Worm (Caenorhabditis elegans) whole organism, young adult: ENCODE results near the gene msra-1.
A peak's percentile ranks its signal among the peaks of the same experiment; 100 is the strongest.

Source experiments
- B0019.2 ChIP-seq: fragments of 200-800 bp; sonication (Bioruptor generic); conservative IDR thresholded peaks from 2 replicates; pipeline ENCODE4 v1.3.6; 2022; ENCODE audit warnings: missing genetic modification reagents, missing genetic modification characterization, missing compliant biosample characterization
- C06A6.2 ChIP-seq: fragments of 200-800 bp; sonication (Bioruptor generic); conservative IDR thresholded peaks from 2 replicates; pipeline ENCODE4 v1.3.6; 2022; ENCODE audit warnings: missing genetic modification characterization, missing compliant biosample characterization
- D2030.7 ChIP-seq: fragments of 200-800 bp; sonication (Bioruptor generic); IDR thresholded peaks from 2 replicates; pipeline ENCODE4 v1.3.6; 2022; ENCODE audit warnings: missing genetic modification reagents, missing genetic modification characterization, missing compliant biosample characterization
- F33H1.4 ChIP-seq: fragments of 200-800 bp; sonication (Bioruptor generic); IDR thresholded peaks from 2 replicates; pipeline ENCODE4 v1.3.6; 2022; ENCODE audit warnings: missing genetic modification reagents, missing genetic modification characterization, missing compliant biosample characterization
- F52B5.7 ChIP-seq: sonication (generic microtip); optimal IDR thresholded peaks from 2 replicates; lab custom pipeline; 2016; ENCODE audit warnings: mild to moderate bottlenecking, missing genetic modification characterization, missing compliant biosample characterization
- K11D2.4 ChIP-seq: fragments of 200-800 bp; sonication (Bioruptor generic); IDR thresholded peaks from 2 replicates; pipeline ENCODE4 v1.3.6; 2022; ENCODE audit warnings: missing genetic modification reagents, missing genetic modification characterization, missing compliant biosample characterization
- K12H6.12 ChIP-seq: fragments of 200-800 bp; sonication (Bioruptor generic); optimal IDR thresholded peaks from 2 replicates; lab custom pipeline; 2018; ENCODE audit warnings: mild to moderate bottlenecking, missing genetic modification characterization, missing compliant biosample characterization
- T07F8.4 ChIP-seq: sonication (generic microtip); optimal IDR thresholded peaks from 2 replicates; lab custom pipeline; 2016; ENCODE audit warnings: mild to moderate bottlenecking, missing genetic modification characterization, moderate library complexity, missing compliant biosample characterization
- Y56A3A.18 ChIP-seq: fragments of 200-800 bp; sonication (Bioruptor generic); IDR thresholded peaks from 2 replicates; pipeline ENCODE4 v1.3.6; 2022; ENCODE audit warnings: missing genetic modification reagents, missing genetic modification characterization, missing compliant biosample characterization
- Y95B8A.8 ChIP-seq: fragments of 200-800 bp; sonication (Bioruptor generic); IDR thresholded peaks from 2 replicates; pipeline ENCODE4 v1.3.6; 2022; ENCODE audit warnings: missing genetic modification reagents, missing genetic modification characterization, missing compliant biosample characterization
- ZK185.1 ChIP-seq: sonication (generic microtip); optimal IDR thresholded peaks from 2 replicates; lab custom pipeline; 2016; ENCODE audit warnings: mild to moderate bottlenecking, missing genetic modification characterization, missing compliant biosample characterization; ENCODE audit not compliant: poor library complexity, severe bottlenecking
- akir-1 ChIP-seq: fragments of 200-800 bp; sonication (Bioruptor generic); optimal IDR thresholded peaks from 2 replicates; lab custom pipeline; 2018; ENCODE audit warnings: mild to moderate bottlenecking, missing genetic modification characterization, moderate library complexity, missing compliant biosample characterization
- aptf-3 ChIP-seq: fragments of 200-800 bp; sonication (Bioruptor generic); IDR thresholded peaks from 2 replicates; pipeline ENCODE4 v1.3.6; 2022; ENCODE audit warnings: missing genetic modification characterization, missing compliant biosample characterization
- athp-1 ChIP-seq: sonication (generic microtip); optimal IDR thresholded peaks from 2 replicates; lab custom pipeline; 2017; ENCODE audit warnings: mild to moderate bottlenecking, missing genetic modification characterization, missing compliant biosample characterization
- bed-2 ChIP-seq: fragments of 200-800 bp; sonication (Bioruptor generic); IDR thresholded peaks from 2 replicates; pipeline ENCODE4 v1.3.6; 2022; ENCODE audit warnings: missing genetic modification reagents, missing genetic modification characterization, missing compliant biosample characterization
- ceh-27 ChIP-seq: fragments of 200-800 bp; sonication (Bioruptor generic); optimal IDR thresholded peaks from 2 replicates; lab custom pipeline; 2018; ENCODE audit warnings: mild to moderate bottlenecking, missing genetic modification characterization, moderate library complexity, missing compliant biosample characterization
- ceh-58 ChIP-seq: fragments of 200-800 bp; sonication (Bioruptor generic); IDR thresholded peaks from 2 replicates; pipeline ENCODE4 v1.3.6; 2022; ENCODE audit warnings: missing genetic modification characterization, missing compliant biosample characterization
- ceh-79 ChIP-seq: sonication (generic microtip); optimal IDR thresholded peaks from 2 replicates; lab custom pipeline; 2017; ENCODE audit warnings: mild to moderate bottlenecking, missing genetic modification characterization, missing compliant biosample characterization
- efl-1 ChIP-seq: fragments of 150-350 bp; optimal IDR thresholded peaks from 2 replicates; lab custom pipeline; 2014; ENCODE audit warnings: missing biosample characterization, missing genetic modification reagents, missing genetic modification characterization
- egl-18 ChIP-seq: fragments of 200-800 bp; sonication (Bioruptor generic); IDR thresholded peaks from 2 replicates; pipeline ENCODE4 v1.3.6; 2022; ENCODE audit warnings: missing genetic modification reagents, missing genetic modification characterization, missing compliant biosample characterization
- egrh-3 ChIP-seq: fragments of 200-800 bp; sonication (Bioruptor generic); IDR thresholded peaks from 2 replicates; pipeline ENCODE4 v1.3.6; 2022; ENCODE audit warnings: missing genetic modification reagents, missing genetic modification characterization, missing compliant biosample characterization
- gei-17 ChIP-seq: fragments of 200-800 bp; sonication (Bioruptor generic); optimal IDR thresholded peaks from 2 replicates; lab custom pipeline; 2018; ENCODE audit warnings: mild to moderate bottlenecking, missing genetic modification characterization, missing compliant biosample characterization
- him-1 ChIP-seq: sonication (generic microtip); optimal IDR thresholded peaks from 2 replicates; lab custom pipeline; 2016; ENCODE audit warnings: missing genotype, missing genetic modification reagents, missing genetic modification characterization, missing compliant biosample characterization
- hrde-1 ChIP-seq: sonication (generic microtip); optimal IDR thresholded peaks from 2 replicates; lab custom pipeline; 2016; ENCODE audit warnings: missing genetic modification characterization, mild to moderate bottlenecking, missing compliant biosample characterization, moderate library complexity, missing genotype, missing genetic modification reagents, borderline replicate concordance
- lag-1 ChIP-seq: fragments of 200-800 bp; sonication (Bioruptor generic); IDR thresholded peaks from 2 replicates; pipeline ENCODE4 v1.3.6; 2022; ENCODE audit warnings: missing genetic modification reagents, missing genetic modification characterization, missing compliant biosample characterization
- let-607 ChIP-seq, 2 experiments: fragments of 200-800 bp in 1 of 2; sonication (Bioruptor generic) in 1 of 2; sonication (generic microtip) in 1 of 2; optimal IDR thresholded peaks; 2 replicates each; lab custom pipeline; 2016 to 2018; ENCODE audit warnings: mild to moderate bottlenecking in 2 of 2, missing compliant biosample characterization in 2 of 2, missing genetic modification characterization in 2 of 2, moderate library complexity in 2 of 2, missing genotype in 1 of 2
- lin-35 ChIP-seq, 3 experiments: fragments of 150-350 bp in 2 of 3; sonication (generic microtip) in 1 of 3; optimal IDR thresholded peaks; 2 replicates each; lab custom pipeline; 2014 to 2018; ENCODE audit warnings: missing biosample characterization in 3 of 3, missing genetic modification characterization in 3 of 3, missing genetic modification reagents in 3 of 3
- lin-40 ChIP-seq: sonication (generic microtip); optimal IDR thresholded peaks from 2 replicates; lab custom pipeline; 2016; ENCODE audit warnings: missing genetic modification characterization, mild to moderate bottlenecking, missing compliant biosample characterization, missing genotype, missing genetic modification reagents
- madf-10 ChIP-seq: sonication (generic microtip); optimal IDR thresholded peaks from 2 replicates; lab custom pipeline; 2016; ENCODE audit warnings: mild to moderate bottlenecking, missing genetic modification characterization, missing compliant biosample characterization
- mcd-1 ChIP-seq: fragments of 200-800 bp; sonication (Bioruptor generic); IDR thresholded peaks from 2 replicates; pipeline ENCODE4 v1.3.6; 2022; ENCODE audit warnings: missing genetic modification reagents, missing genetic modification characterization, missing compliant biosample characterization
- nhr-27 ChIP-seq: fragments of 200-800 bp; sonication (Bioruptor generic); optimal IDR thresholded peaks from 2 replicates; lab custom pipeline; 2018; ENCODE audit warnings: mild to moderate bottlenecking, missing genetic modification characterization, moderate library complexity, missing compliant biosample characterization
- nhr-80 ChIP-seq: sonication (generic microtip); optimal IDR thresholded peaks from 2 replicates; lab custom pipeline; 2016; ENCODE audit warnings: missing genetic modification characterization, missing compliant biosample characterization
- pbrm-1 ChIP-seq: fragments of 200-800 bp; sonication (Bioruptor generic); IDR thresholded peaks from 2 replicates; pipeline ENCODE4 v1.3.6; 2022; ENCODE audit warnings: missing genetic modification reagents, missing genetic modification characterization, missing compliant biosample characterization
- pha-4 ChIP-seq: fragments of 150-350 bp; sonication (generic microtip); optimal IDR thresholded peaks from 2 replicates; lab custom pipeline; 2014; ENCODE audit warnings: missing biosample characterization, missing genetic modification reagents, missing genetic modification characterization
- repo-1 ChIP-seq: sonication (generic microtip); optimal IDR thresholded peaks from 2 replicates; lab custom pipeline; 2017; ENCODE audit warnings: mild to moderate bottlenecking, missing genetic modification characterization, missing compliant biosample characterization
- snpc-1.1 ChIP-seq: sonication (generic microtip); optimal IDR thresholded peaks from 2 replicates; lab custom pipeline; 2017; ENCODE audit warnings: missing genetic modification characterization, mild to moderate bottlenecking, missing compliant biosample characterization, antibody characterized with exemption, moderate library complexity, missing genotype, missing genetic modification reagents; ENCODE audit not compliant: insufficient read depth
- snpc-1.3 ChIP-seq: sonication (generic microtip); optimal IDR thresholded peaks from 2 replicates; lab custom pipeline; 2017; ENCODE audit warnings: missing genetic modification characterization, mild to moderate bottlenecking, missing compliant biosample characterization, antibody characterized with exemption, moderate library complexity, missing genotype, missing genetic modification reagents; ENCODE audit not compliant: insufficient read depth
- snpc-4 ChIP-seq, 5 experiments: fragments of 150-350 bp in 1 of 5; sonication (generic microtip) in 4 of 5; optimal IDR thresholded peaks; 2 replicates each; lab custom pipeline; 2014 to 2018; ENCODE audit warnings: missing genetic modification characterization in 5 of 5, missing biosample characterization in 3 of 5, antibody characterized with exemption in 2 of 5, mild to moderate bottlenecking in 2 of 5, missing compliant biosample characterization in 2 of 5, missing genotype in 2 of 5, moderate library complexity in 2 of 5, missing genetic modification reagents in 1 of 5
- tlf-1 ChIP-seq: fragments of 200-800 bp; sonication (Bioruptor generic); optimal IDR thresholded peaks from 2 replicates; lab custom pipeline; 2018; ENCODE audit warnings: mild to moderate bottlenecking, missing genetic modification characterization, missing compliant biosample characterization
- zfh-2 ChIP-seq: fragments of 200-800 bp; sonication (Bioruptor generic); conservative IDR thresholded peaks from 2 replicates; pipeline ENCODE4 v1.3.6; 2022; ENCODE audit warnings: missing genetic modification reagents, missing genetic modification characterization, missing compliant biosample characterization
- ztf-22 ChIP-seq: fragments of 200-800 bp; sonication (Bioruptor generic); optimal IDR thresholded peaks from 2 replicates; lab custom pipeline; 2018; ENCODE audit warnings: mild to moderate bottlenecking, missing genetic modification characterization, moderate library complexity, missing compliant biosample characterization
- ztf-26 ChIP-seq: sonication (generic microtip); optimal IDR thresholded peaks from 2 replicates; lab custom pipeline; 2017; ENCODE audit warnings: missing genetic modification characterization, missing compliant biosample characterization
- ztf-3 ChIP-seq: fragments of 200-800 bp; sonication (Bioruptor generic); optimal IDR thresholded peaks from 2 replicates; lab custom pipeline; 2018; ENCODE audit warnings: mild to moderate bottlenecking, missing genetic modification characterization, missing compliant biosample characterization

The msra-1 gene

ce11 chrII:7337469-7337893 lies 26.4 kb downstream of the msra-1 start (continued):
- TF ChIP-seq tlf-1 (GFP tag; lab: Kevin White, UChicago): peak; percentile 53
- no peak for TF ChIP-seq repo-1 (tag; lab: Kevin White, UChicago)
- peak; percentile 18 for TF ChIP-seq madf-10
- TF ChIP-seq K11D2.4 (GFP tag; lab: Robert Waterston, UW): peak; percentile 54; the same call in 1 of the 2 replicates
- peak; percentile 49 for TF ChIP-seq pha-4 (tag; lab: Kevin White, UChicago)
- no peak for TF ChIP-seq akir-1
- TF ChIP-seq ceh-79 (tag; lab: Kevin White, UChicago): no peak

ce11 chrII:7331224-7331623 lies 32.6 kb downstream of the msra-1 start, which contains the start of gene npax-1:
npax-1 (minus strand) TSS chrII:7331324.
- no peak for TF ChIP-seq aptf-3 (GFP tag; lab: Robert Waterston, UW)
- no peak for TF ChIP-seq Y56A3A.18 (GFP tag; lab: Robert Waterston, UW)
- no peak for TF ChIP-seq T07F8.4 (tag; lab: Kevin White, UChicago)

ce11 chrII:7326997-7327396 lies 36.8 kb downstream of the msra-1 start:
- TF ChIP-seq B0019.2 (no peak), ztf-22 (GFP tag; lab: Kevin White, UChicago) (no peak), nhr-80 (tag; lab: Kevin White, UChicago) (no peak), efl-1 (no peak), repo-1 (tag; lab: Kevin White, UChicago) (no peak), lag-1 (no peak), pha-4 (tag; lab: Kevin White, UChicago) (no peak), hrde-1 (tag; lab: Kevin White, UChicago) (no peak), lin-40 (tag; lab: Kevin White, UChicago) (peak; percentile 48), Y95B8A.8 (no peak), C06A6.2 (GFP tag; lab: Robert Waterston, UW) (no peak), ceh-27 (GFP tag; lab: Kevin White, UChicago) (peak; percentile 1), zfh-2 (GFP tag; lab: Robert Waterston, UW) (peak; percentile 90), D2030.7 (GFP tag; lab: Robert Waterston, UW) (no peak), snpc-1.1 (tag; lab: Kevin White, UChicago) (no peak), bed-2 (GFP tag; lab: Robert Waterston, UW) (0 out of 2 replicates have a peak, but pooled peaks have one; percentile 20), nhr-27 (no peak), egl-18 (GFP tag; lab: Robert Waterston, UW) (no peak), let-607 (tag; optimal IDR thresholded peaks at IDR 0.05; lab: Kevin White, UChicago) (no peak), F33H1.4 (GFP tag; lab: Robert Waterston, UW) (no peak), ZK185.1 (tag; lab: Kevin White, UChicago) (no peak), snpc-1.3 (tag; lab: Kevin White, UChicago) (no peak), lin-35 (GFP tag; optimal IDR thresholded peaks at IDR 0.05; lab: Kevin White, UChicago) (no peak), madf-10 (no peak), gei-17 (GFP tag; lab: Kevin White, UChicago) (no peak), ceh-58 (GFP tag; lab: Robert Waterston, UW) (no peak), snpc-4 (GFP tag; optimal IDR thresholded peaks at IDR 0.05; lab: Kevin White, UChicago) (no peak), snpc-4 (tag; optimal IDR thresholded peaks at IDR 0.05; lab: Kevin White, UChicago) (no peak), K12H6.12 (tag; lab: Kevin White, UChicago) (peak; percentile 59), ztf-26 (no peak), mcd-1 (GFP tag; lab: Robert Waterston, UW) (no peak; the same call in 1 of the 2 replicates), pbrm-1 (no peak), T07F8.4 (tag; lab: Kevin White, UChicago) (no peak), athp-1 (tag; lab: Kevin White, UChicago) (no peak), him-1 (no peak), egrh-3 (GFP tag; lab: Robert Waterston, UW) (0 out of 2 replicates have a peak, but pooled peaks have one; percentile 48), F52B5.7 (tag; lab: Kevin White, UChicago) (no peak), ztf-3 (GFP tag; lab: Kevin White, UChicago) (no peak)
